Worm (Caenorhabditis elegans): ENCODE measurements around the gene tbc-19.

Gene tbc-19

DNA sequence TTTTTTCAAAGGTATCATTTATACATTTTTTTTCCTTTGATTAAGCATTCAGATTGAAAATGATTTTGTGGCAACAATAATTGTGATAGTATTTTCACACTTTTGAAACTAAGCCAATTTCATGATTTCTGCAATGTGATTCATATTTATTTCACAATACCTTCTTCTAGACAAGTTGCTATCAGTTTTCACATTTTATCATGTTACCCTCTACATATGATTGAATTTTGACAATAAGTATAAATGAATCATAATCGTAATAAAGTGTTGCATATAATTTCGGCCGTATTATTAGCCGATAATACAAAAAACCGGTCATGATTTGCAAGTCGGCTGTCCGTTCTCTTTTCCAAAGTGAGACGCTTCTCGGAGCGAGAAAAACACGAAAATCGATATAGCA is 52.9 kb downstream of the tbc-19 start:
- TF ChIP-seq hmg-20 (GFP tag; IDR thresholded peaks at IDR 0.05) (no peak), lin-54 (GFP tag; optimal IDR thresholded peaks at IDR 0.05) (no peak), unc-62 (GFP tag; optimal IDR thresholded peaks at IDR 0.05) (no peak), rpc-1 (optimal IDR thresholded peaks at IDR 0.05) (no peak), rpc-1 (tag; optimal IDR thresholded peaks at IDR 0.05) (no peak), egl-44 (GFP tag; IDR thresholded peaks at IDR 0.05) (no peak), cebp-1 (GFP tag; IDR thresholded peaks at IDR 0.05) (peak; percentile 45; the same call in 1 of the 2 replicates), cebp-1 (tag; optimal IDR thresholded peaks at IDR 0.05) (peak; percentile 71), cebp-2 (GFP tag; IDR thresholded peaks at IDR 0.05) (no peak), T26A5.8 (tag; optimal IDR thresholded peaks at IDR 0.05) (no peak), lsl-1 (GFP tag; optimal IDR thresholded peaks at IDR 0.05) (no peak), nhr-80 (tag; optimal IDR thresholded peaks at IDR 0.05) (peak; percentile 25), Y53G8AR.9 (GFP tag; conservative IDR thresholded peaks at IDR 0.05) (no peak), F57A8.1 (GFP tag; optimal IDR thresholded peaks at IDR 0.05) (no peak), ets-4 (GFP tag; optimal IDR thresholded peaks at IDR 0.05) (no peak), D2030.7 (GFP tag; IDR thresholded peaks at IDR 0.05) (no peak)

DNA sequence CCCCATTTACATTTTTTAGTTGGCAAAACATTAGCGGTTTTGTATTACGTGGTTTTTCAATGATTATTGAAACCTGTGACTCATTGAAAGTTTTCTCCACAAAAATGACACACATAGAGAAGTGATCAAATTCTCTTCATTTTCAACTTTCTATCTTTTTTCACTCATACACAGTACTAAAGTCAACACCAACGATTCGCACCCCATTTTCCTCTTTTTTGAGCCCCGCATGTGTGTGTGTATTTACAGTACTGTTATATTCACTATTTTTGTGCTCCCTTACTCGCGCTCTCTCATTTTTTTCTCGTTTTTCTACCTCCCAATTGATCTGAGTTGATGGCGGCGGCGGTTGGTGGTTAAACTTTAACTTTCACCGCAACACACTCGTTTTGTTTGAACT is 53.9 kb downstream of the tbc-19 start:
- TF ChIP-seq F22D6.2 (tag; optimal IDR thresholded peaks at IDR 0.05), result no peak
- TF ChIP-seq die-1 (tag; optimal IDR thresholded peaks at IDR 0.05), result no peak

Measured in whole organism, young adult.